Fruit fly (Drosophila melanogaster): ENCODE measurements around the gene CG44325.

dm6 chrX:9042457-9043045 is 35.7 kb downstream of the CG44325 start:
- TF ChIP-seq lola (GFP tag; optimal IDR thresholded peaks at IDR 0.05) (no peak), pan (optimal IDR thresholded peaks at IDR 0.05) (no peak), dmrt93B (GFP tag; optimal IDR thresholded peaks at IDR 0.05) (no peak), br (GFP tag; optimal IDR thresholded peaks at IDR 0.05) (peak; percentile 35)
